Fruit fly (Drosophila melanogaster) whole organism, embryonic: ENCODE results near the gene Ask1.

Experiments used
- CG10147 ChIP-seq: fragments of 200-800 bp; sonication (Bioruptor generic); optimal IDR thresholded peaks from 2 replicates; lab custom pipeline; 2019; ENCODE audit warnings: missing biosample characterization, mild to moderate bottlenecking, missing genetic modification characterization, moderate library complexity
- CG11247 ChIP-seq: fragments of 200-800 bp; sonication (Bioruptor generic); IDR thresholded peaks from 2 replicates; pipeline ENCODE4 v1.3.6; 2022; ENCODE audit warnings: missing biosample characterization, missing genetic modification characterization
- CG11456 ChIP-seq: fragments of 200-800 bp; sonication (Bioruptor generic); IDR thresholded peaks from 3 replicates; pipeline ENCODE4 v1.3.6; 2022; ENCODE audit warnings: missing biosample characterization, missing genetic modification characterization
- CG11560 ChIP-seq: fragments of 200-800 bp; sonication (Bioruptor generic); IDR thresholded peaks from 3 replicates; pipeline ENCODE4 v1.3.6; 2022; ENCODE audit warnings: missing biosample characterization, missing genetic modification characterization
- CG11696 ChIP-seq: fragments of 200-800 bp; sonication (Bioruptor generic); IDR thresholded peaks from 2 replicates; pipeline ENCODE4 v1.3.6; 2022; ENCODE audit warnings: missing biosample characterization, missing genetic modification characterization
- CG12236 ChIP-seq: fragments of 200-800 bp; sonication (Bioruptor generic); optimal IDR thresholded peaks from 2 replicates; lab custom pipeline; 2016; ENCODE audit warnings: missing biosample characterization, missing genetic modification characterization
- CG13123 ChIP-seq: fragments of 200-800 bp; sonication (Bioruptor generic); optimal IDR thresholded peaks from 2 replicates; lab custom pipeline; 2016; ENCODE audit warnings: missing biosample characterization, missing genetic modification characterization
- CG13287 ChIP-seq: fragments of 200-800 bp; sonication (Bioruptor generic); IDR thresholded peaks from 2 replicates; pipeline ENCODE4 v1.3.6; 2022; ENCODE audit warnings: missing biosample characterization, missing genetic modification characterization; ENCODE audit not compliant: partially characterized antibody
- CG17328 ChIP-seq: fragments of 200-800 bp; sonication (Bioruptor generic); IDR thresholded peaks from 2 replicates; pipeline ENCODE4 v1.3.6; 2022; ENCODE audit warnings: missing biosample characterization, missing genetic modification characterization
- CG17612 ChIP-seq: fragments of 200-800 bp; sonication (Bioruptor generic); IDR thresholded peaks from 2 replicates; pipeline ENCODE4 v1.3.6; 2022; ENCODE audit warnings: missing biosample characterization, missing genetic modification characterization
- CG4328 ChIP-seq: fragments of 200-800 bp; sonication (Bioruptor generic); optimal IDR thresholded peaks from 3 replicates; lab custom pipeline; 2017; ENCODE audit warnings: missing biosample characterization, missing genetic modification reagents, missing genetic modification characterization
- CG4424 ChIP-seq: fragments of 200-800 bp; sonication (Bioruptor generic); optimal IDR thresholded peaks from 3 replicates; lab custom pipeline; 2016; ENCODE audit warnings: missing biosample characterization, missing genetic modification characterization
- CG6765 ChIP-seq: fragments of 200-800 bp; sonication (Bioruptor generic); optimal IDR thresholded peaks from 3 replicates; lab custom pipeline; 2017; ENCODE audit warnings: missing biosample characterization, mild to moderate bottlenecking, missing genetic modification characterization
- CG8359 ChIP-seq: fragments of 200-800 bp; sonication (Bioruptor generic); optimal IDR thresholded peaks from 2 replicates; lab custom pipeline; 2017; ENCODE audit warnings: missing biosample characterization, mild to moderate bottlenecking, missing genetic modification characterization, borderline replicate concordance
- CG9215 ChIP-seq: fragments of 200-800 bp; sonication (Bioruptor generic); IDR thresholded peaks from 2 replicates; pipeline ENCODE4 v1.3.6; 2022; ENCODE audit warnings: missing biosample characterization, missing genetic modification characterization
- Chrac-16 ChIP-seq: fragments of 200-800 bp; sonication (Bioruptor generic); optimal IDR thresholded peaks from 3 replicates; lab custom pipeline; 2016; ENCODE audit warnings: missing biosample characterization, missing genetic modification characterization
- Deaf1 ChIP-seq: fragments of 200-800 bp; optimal IDR thresholded peaks from 3 replicates; lab custom pipeline; 2019; ENCODE audit warnings: missing biosample characterization, mild to moderate bottlenecking, missing genetic modification characterization, moderate library complexity
- Eip74EF ChIP-seq, 2 experiments: fragments of 200-800 bp in 1 of 2; fragments of >200 bp in 1 of 2; sonication (Bioruptor generic) in 1 of 2; optimal IDR thresholded peaks; 2 replicates each; lab custom pipeline; 2017 to 2019; ENCODE audit warnings: missing biosample characterization in 2 of 2, missing genetic modification characterization in 2 of 2, mild to moderate bottlenecking in 1 of 2, moderate library complexity in 1 of 2
- Ets65A ChIP-seq: fragments of 200-800 bp; sonication (Bioruptor generic); peaks from one replicate; lab custom pipeline; 2016; ENCODE audit warnings: missing biosample characterization, missing genetic modification characterization
- GATAe ChIP-seq: fragments of 200-800 bp; sonication (Bioruptor generic); conservative IDR thresholded peaks from 2 replicates; pipeline ENCODE4 v1.3.6; 2022; ENCODE audit warnings: missing biosample characterization, missing genetic modification characterization
- Gsc ChIP-seq: fragments of 200-800 bp; sonication (Bioruptor generic); IDR thresholded peaks from 2 replicates; pipeline ENCODE4 v1.3.6; 2022; ENCODE audit warnings: missing biosample characterization, missing genetic modification characterization
- Gug ChIP-seq: fragments of 200-800 bp; sonication (Bioruptor generic); IDR thresholded peaks from 4 replicates; pipeline ENCODE4 v1.3.6; 2022; ENCODE audit warnings: missing biosample characterization, missing genetic modification characterization
- HmgZ ChIP-seq: fragments of 200-800 bp; sonication (Bioruptor generic); optimal IDR thresholded peaks from 2 replicates; lab custom pipeline; 2018; ENCODE audit warnings: missing biosample characterization, mild to moderate bottlenecking, missing genetic modification characterization
- Mes4 ChIP-seq: fragments of 200-800 bp; sonication (Bioruptor generic); optimal IDR thresholded peaks from 2 replicates; lab custom pipeline; 2016; ENCODE audit warnings: missing biosample characterization, missing genetic modification characterization
- Myb ChIP-seq: fragments of 200-800 bp; sonication (Bioruptor generic); optimal IDR thresholded peaks from 2 replicates; lab custom pipeline; 2016; ENCODE audit warnings: missing biosample characterization, missing genetic modification characterization
- Oli ChIP-seq: fragments of 200-800 bp; sonication (Bioruptor generic); optimal IDR thresholded peaks from 2 replicates; lab custom pipeline; 2018; ENCODE audit warnings: missing biosample characterization, mild to moderate bottlenecking, missing genetic modification characterization, moderate library complexity
- Poxn ChIP-seq: fragments of 200-800 bp; sonication (Bioruptor generic); IDR thresholded peaks from 2 replicates; pipeline ENCODE4 v1.3.6; 2022; ENCODE audit warnings: missing biosample characterization, missing genetic modification characterization
- Rfx ChIP-seq: fragments of 200-800 bp; sonication (Bioruptor generic); IDR thresholded peaks from 2 replicates; pipeline ENCODE4 v1.3.6; 2022; ENCODE audit warnings: missing biosample characterization, missing genetic modification characterization
- Sry-β ChIP-seq: fragments of 200-800 bp; sonication (Bioruptor generic); optimal IDR thresholded peaks from 2 replicates; lab custom pipeline; 2018; ENCODE audit warnings: missing biosample characterization, mild to moderate bottlenecking, missing genetic modification characterization, moderate library complexity
- Stat92E ChIP-seq, 3 experiments: fragments of >200 bp in 2 of 3; fragments of 200-800 bp in 1 of 3; sonication (Bioruptor generic) in 1 of 3; optimal IDR thresholded peaks; 2 replicates each; lab custom pipeline; 2017 to 2019; ENCODE audit warnings: missing biosample characterization in 3 of 3, missing genetic modification characterization in 3 of 3, mild to moderate bottlenecking in 1 of 3, moderate library complexity in 1 of 3
- Vsx1 ChIP-seq: fragments of 200-800 bp; sonication (Bioruptor generic); optimal IDR thresholded peaks from 2 replicates; lab custom pipeline; 2017; ENCODE audit warnings: missing biosample characterization, mild to moderate bottlenecking, missing genetic modification characterization, missing genetic modification reagents
- ara ChIP-seq: fragments of 200-800 bp; sonication (Bioruptor generic); IDR thresholded peaks from 2 replicates; pipeline ENCODE4 v1.3.6; 2022; ENCODE audit warnings: missing biosample characterization, missing genetic modification characterization
- caup ChIP-seq: fragments of 200-800 bp; sonication (Bioruptor generic); optimal IDR thresholded peaks from 3 replicates; lab custom pipeline; 2017; ENCODE audit warnings: missing biosample characterization, mild to moderate bottlenecking, missing genetic modification characterization, moderate library complexity; ENCODE audit not compliant: severe bottlenecking
- croc ChIP-seq: fragments of 200-800 bp; sonication (Bioruptor generic); conservative IDR thresholded peaks from 3 replicates; pipeline ENCODE4 v1.3.6; 2022; ENCODE audit warnings: missing biosample characterization, missing genetic modification characterization
- ind ChIP-seq: fragments of 200-800 bp; sonication (Bioruptor generic); optimal IDR thresholded peaks from 3 replicates; lab custom pipeline; 2016; ENCODE audit warnings: missing biosample characterization, missing genetic modification characterization
- ken ChIP-seq: fragments of 200-800 bp; sonication (Bioruptor generic); IDR thresholded peaks from 3 replicates; pipeline ENCODE4 v1.3.6; 2022; ENCODE audit warnings: missing biosample characterization, missing genetic modification characterization
- lmd ChIP-seq: fragments of 200-800 bp; sonication (Bioruptor generic); IDR thresholded peaks from 2 replicates; pipeline ENCODE4 v1.3.6; 2022; ENCODE audit warnings: missing biosample characterization, missing genetic modification characterization
- scrt ChIP-seq: fragments of 200-800 bp; sonication (Bioruptor generic); optimal IDR thresholded peaks from 2 replicates; lab custom pipeline; 2018; ENCODE audit warnings: missing biosample characterization, mild to moderate bottlenecking, missing genetic modification characterization, moderate library complexity
- sens-2 ChIP-seq: fragments of 200-800 bp; sonication (Bioruptor generic); IDR thresholded peaks from 2 replicates; pipeline ENCODE4 v1.3.6; 2022; ENCODE audit warnings: missing biosample characterization, missing genetic modification characterization
- slp2 ChIP-seq: fragments of 200-800 bp; sonication (Bioruptor generic); optimal IDR thresholded peaks from 2 replicates; lab custom pipeline; 2016; ENCODE audit warnings: missing biosample characterization, missing genetic modification characterization
- sr ChIP-seq: fragments of 200-800 bp; sonication (Bioruptor generic); IDR thresholded peaks from 3 replicates; pipeline ENCODE4 v1.3.6; 2022; ENCODE audit warnings: missing biosample characterization, missing genetic modification characterization
- stwl ChIP-seq: fragments of 200-800 bp; sonication (Bioruptor generic); optimal IDR thresholded peaks from 3 replicates; lab custom pipeline; 2018; ENCODE audit warnings: missing biosample characterization, mild to moderate bottlenecking, missing genetic modification characterization, moderate library complexity
- toy ChIP-seq: fragments of 200-800 bp; sonication (Bioruptor generic); IDR thresholded peaks from 2 replicates; pipeline ENCODE4 v1.3.6; 2022; ENCODE audit warnings: missing biosample characterization, missing genetic modification characterization
- trem ChIP-seq: fragments of 200-800 bp; optimal IDR thresholded peaks from 3 replicates; lab custom pipeline; 2019; ENCODE audit warnings: missing biosample characterization, mild to moderate bottlenecking, missing genetic modification characterization, moderate library complexity
- ttk ChIP-seq: fragments of 200-800 bp; sonication (Bioruptor generic); IDR thresholded peaks from 2 replicates; pipeline ENCODE4 v2.1.2; 2022; ENCODE audit warnings: missing biosample characterization, missing genetic modification characterization
- unc-4 ChIP-seq: fragments of 200-800 bp; sonication (Bioruptor generic); IDR thresholded peaks from 2 replicates; pipeline ENCODE4 v1.3.6; 2022; ENCODE audit warnings: missing biosample characterization, missing genetic modification characterization; ENCODE audit not compliant: partially characterized antibody
- unpg ChIP-seq: fragments of 200-800 bp; sonication (Bioruptor generic); optimal IDR thresholded peaks from 3 replicates; lab custom pipeline; 2018; ENCODE audit warnings: missing biosample characterization, mild to moderate bottlenecking, missing genetic modification characterization, moderate library complexity
- vnd ChIP-seq: fragments of 200-800 bp; sonication (Bioruptor generic); IDR thresholded peaks from 3 replicates; pipeline ENCODE4 v1.3.6; 2022; ENCODE audit warnings: missing biosample characterization, missing genetic modification characterization; ENCODE audit not compliant: partially characterized antibody
- vvl ChIP-seq: fragments of 200-800 bp; sonication (Bioruptor generic); IDR thresholded peaks from 2 replicates; pipeline ENCODE4 v1.3.6; 2022; ENCODE audit warnings: missing biosample characterization, missing genetic modification characterization
- yki ChIP-seq: fragments of >200 bp; optimal IDR thresholded peaks from 3 replicates; lab custom pipeline; 2018

The Ask1 gene

DNA sequence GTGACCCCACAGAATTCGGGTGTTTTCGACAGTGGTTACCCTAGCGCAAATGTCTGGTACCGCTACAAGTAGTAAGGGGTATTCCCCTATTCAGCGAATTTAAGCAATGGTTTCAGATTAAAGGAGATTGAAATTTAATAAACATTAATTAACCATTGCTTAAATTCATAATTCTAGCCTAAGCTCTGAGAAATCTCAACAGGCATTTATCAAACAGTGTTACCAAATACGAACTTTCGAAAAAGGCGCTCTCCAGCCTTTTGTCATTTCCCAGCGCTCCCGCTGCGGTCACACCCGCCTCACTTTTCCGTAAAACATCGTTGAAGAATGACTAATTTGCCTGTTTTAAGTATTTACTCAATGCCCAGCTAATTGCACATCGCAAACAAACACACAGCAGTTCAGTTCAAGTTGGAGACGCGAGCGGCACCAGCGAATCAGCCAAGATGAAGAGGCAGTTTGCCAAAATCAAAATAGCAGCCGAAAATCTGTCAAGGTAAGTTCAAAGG, 25.4 kb downstream of the Ask1 start, which contains the start of the genes Surf6 and RhoGAP92B (continued):
- TF ChIP-seq trem (tag; lab: Kevin White, UChicago) (peak; percentile 89), Myb (GFP tag; lab: Kevin White, UChicago) (peak; percentile 62), Eip74EF (GFP tag; optimal IDR thresholded peaks at IDR 0.05; lab: Kevin White, UChicago) (peak in 1 of 2 experiments; percentile 60), CG13123 (GFP tag; lab: Kevin White, UChicago) (no peak), unc-4 (GFP tag; lab: Robert Waterston, UW) (peak; percentile 45; the same call in 1 of the 2 replicates), HmgZ (tag; lab: Kevin White, UChicago) (peak; percentile 79), toy (GFP tag; lab: Robert Waterston, UW) (peak; percentile 24; the same call in 1 of the 2 replicates), sr (no peak), ken (GFP tag; lab: Robert Waterston, UW) (0 out of 3 replicates have a peak, but pooled peaks have one; percentile 37), Vsx1 (GFP tag; lab: Kevin White, UChicago) (peak; percentile 70), CG4424 (GFP tag; lab: Kevin White, UChicago) (peak; percentile 49), CG17612 (0 out of 2 replicates have a peak, but pooled peaks have one; percentile 23), unpg (GFP tag; lab: Kevin White, UChicago) (peak; percentile 55), caup (peak; percentile 71), CG11456 (GFP tag; lab: Robert Waterston, UW) (no peak), scrt (GFP tag; lab: Kevin White, UChicago) (peak; percentile 56), Stat92E (GFP tag; optimal IDR thresholded peaks at IDR 0.05; lab: Kevin White, UChicago) (peak in 1 of 3 experiments; percentile 71), Mes4 (GFP tag; lab: Kevin White, UChicago) (peak; percentile 68), Ets65A (GFP tag; lab: Kevin White, UChicago) (peak; percentile 94), CG10147 (peak; percentile 38), ara (GFP tag; lab: Robert Waterston, UW) (peak; percentile 45; the same call in 1 of the 2 replicates), CG12236 (no peak), CG6765 (peak; percentile 75), CG8359 (GFP tag; lab: Kevin White, UChicago) (peak; percentile 4), lmd (GFP tag; lab: Robert Waterston, UW) (peak; percentile 58; the same call in 1 of the 2 replicates), CG13287 (GFP tag; lab: Robert Waterston, UW) (peak; percentile 78), ttk (GFP tag; lab: Robert Waterston, UW) (peak; percentile 19; the same call in 1 of the 2 replicates), CG11696 (GFP tag; lab: Robert Waterston, UW) (no peak), Deaf1 (tag; lab: Kevin White, UChicago) (peak; percentile 41), croc (GFP tag; lab: Robert Waterston, UW) (no peak), Rfx (GFP tag; lab: Robert Waterston, UW) (peak; percentile 59; the same call in 1 of the 2 replicates), Poxn (GFP tag; lab: Robert Waterston, UW) (no peak), stwl (tag; lab: Kevin White, UChicago) (peak; percentile 89), Sry-β (GFP tag; lab: Kevin White, UChicago) (peak; percentile 0), Gsc (no peak), CG17328 (GFP tag; lab: Robert Waterston, UW) (peak; percentile 30; the same call in 1 of the 2 replicates), CG11247 (GFP tag; lab: Robert Waterston, UW) (no peak), CG11560 (tag; lab: Robert Waterston, UW) (no peak), GATAe (GFP tag; lab: Robert Waterston, UW) (no peak), vvl (GFP tag; lab: Robert Waterston, UW) (peak; percentile 62), ind (GFP tag; lab: Kevin White, UChicago) (peak; percentile 54), sens-2 (GFP tag; lab: Robert Waterston, UW) (no peak), CG9215 (GFP tag; lab: Robert Waterston, UW) (peak; percentile 44), CG4328 (GFP tag; lab: Kevin White, UChicago) (peak; percentile 64), yki (no peak), slp2 (GFP tag; lab: Kevin White, UChicago) (peak; percentile 40), vnd (GFP tag; lab: Robert Waterston, UW) (no peak), Oli (tag; lab: Kevin White, UChicago) (peak; percentile 59), Chrac-16 (GFP tag; lab: Kevin White, UChicago) (peak; percentile 61), Gug (no peak)
